Worm (Caenorhabditis elegans) whole organism, L2 larva: ENCODE data around the gene col-38.

Source experiments
- ceh-82 ChIP-seq: fragments of 150-350 bp; optimal IDR thresholded peaks from 2 replicates; lab custom pipeline; 2014; ENCODE audit warnings: missing biosample characterization, missing genetic modification characterization
- egl-27 ChIP-seq: sonication (generic microtip); optimal IDR thresholded peaks from 3 replicates; lab custom pipeline; 2017; ENCODE audit warnings: missing biosample characterization, missing genetic modification reagents, missing genetic modification characterization
- nhr-12 ChIP-seq: fragments of 150-350 bp; optimal IDR thresholded peaks from 2 replicates; lab custom pipeline; 2014; ENCODE audit warnings: missing biosample characterization, missing genetic modification characterization
- nhr-237 ChIP-seq: fragments of 150-350 bp; optimal IDR thresholded peaks from 2 replicates; lab custom pipeline; 2014; ENCODE audit warnings: missing biosample characterization, missing genetic modification characterization
- peb-1 ChIP-seq: fragments of 150-350 bp; optimal IDR thresholded peaks from 2 replicates; lab custom pipeline; 2014; ENCODE audit warnings: missing biosample characterization, missing genetic modification characterization
- snpc-4 ChIP-seq: fragments of 150-350 bp; optimal IDR thresholded peaks from 2 replicates; lab custom pipeline; 2014; ENCODE audit warnings: missing biosample characterization, missing genetic modification characterization
- ztf-4 ChIP-seq: fragments of 150-350 bp; optimal IDR thresholded peaks from 2 replicates; lab custom pipeline; 2014; ENCODE audit warnings: missing biosample characterization, missing genetic modification characterization

ce11 chrII:8518210-8518609 is 50.7 kb downstream of the col-38 start, which contains the start of gene T13H5.8:
- no peak for TF ChIP-seq ceh-82 (tag; lab: Kevin White, UChicago)
- no peak for TF ChIP-seq egl-27 (tag; lab: Kevin White, UChicago)
- TF ChIP-seq peb-1 (tag; lab: Kevin White, UChicago): no peak
- no peak for TF ChIP-seq snpc-4 (tag; lab: Kevin White, UChicago)
- no peak for TF ChIP-seq ztf-4 (tag; lab: Kevin White, UChicago)
- TF ChIP-seq nhr-237 (tag; lab: Kevin White, UChicago): no peak
- TF ChIP-seq nhr-12 (tag; lab: Kevin White, UChicago): no peak
